Worm (Caenorhabditis elegans) whole organism, young adult: ENCODE measurements around the gene ulp-1.

Experiments used
- B0019.2 ChIP-seq: fragments of 200-800 bp; sonication (Bioruptor generic); conservative IDR thresholded peaks from 2 replicates; pipeline ENCODE4 v1.3.6; 2022; ENCODE audit warnings: missing genetic modification reagents, missing genetic modification characterization, missing compliant biosample characterization
- C06A6.2 ChIP-seq: fragments of 200-800 bp; sonication (Bioruptor generic); conservative IDR thresholded peaks from 2 replicates; pipeline ENCODE4 v1.3.6; 2022; ENCODE audit warnings: missing genetic modification characterization, missing compliant biosample characterization
- D2030.7 ChIP-seq: fragments of 200-800 bp; sonication (Bioruptor generic); IDR thresholded peaks from 2 replicates; pipeline ENCODE4 v1.3.6; 2022; ENCODE audit warnings: missing genetic modification reagents, missing genetic modification characterization, missing compliant biosample characterization
- F33H1.4 ChIP-seq: fragments of 200-800 bp; sonication (Bioruptor generic); IDR thresholded peaks from 2 replicates; pipeline ENCODE4 v1.3.6; 2022; ENCODE audit warnings: missing genetic modification reagents, missing genetic modification characterization, missing compliant biosample characterization
- F37B4.10 ChIP-seq: fragments of 200-800 bp; sonication (Bioruptor generic); IDR thresholded peaks from 2 replicates; pipeline ENCODE4 v1.3.6; 2022; ENCODE audit warnings: missing genetic modification characterization, missing compliant biosample characterization
- F49E8.2 ChIP-seq: sonication (generic microtip); optimal IDR thresholded peaks from 3 replicates; lab custom pipeline; 2017; ENCODE audit warnings: missing genetic modification characterization, mild to moderate bottlenecking, missing compliant biosample characterization, antibody characterized with exemption, moderate library complexity; ENCODE audit not compliant: insufficient read depth
- F52B5.7 ChIP-seq: sonication (generic microtip); optimal IDR thresholded peaks from 2 replicates; lab custom pipeline; 2016; ENCODE audit warnings: mild to moderate bottlenecking, missing genetic modification characterization, missing compliant biosample characterization
- K12H6.12 ChIP-seq: fragments of 200-800 bp; sonication (Bioruptor generic); optimal IDR thresholded peaks from 2 replicates; lab custom pipeline; 2018; ENCODE audit warnings: mild to moderate bottlenecking, missing genetic modification characterization, missing compliant biosample characterization
- Y53G8AR.9 ChIP-seq: fragments of 200-800 bp; sonication (Bioruptor generic); conservative IDR thresholded peaks from 2 replicates; pipeline ENCODE4 v1.3.6; 2022; ENCODE audit warnings: missing genetic modification reagents, missing genetic modification characterization, missing compliant biosample characterization
- Y79H2A.3 ChIP-seq: fragments of 200-800 bp; sonication (Bioruptor generic); conservative IDR thresholded peaks from 2 replicates; pipeline ENCODE4 v1.3.6; 2022; ENCODE audit warnings: missing genetic modification reagents, missing genetic modification characterization, missing compliant biosample characterization
- Y95B8A.8 ChIP-seq: fragments of 200-800 bp; sonication (Bioruptor generic); IDR thresholded peaks from 2 replicates; pipeline ENCODE4 v1.3.6; 2022; ENCODE audit warnings: missing genetic modification reagents, missing genetic modification characterization, missing compliant biosample characterization
- akir-1 ChIP-seq: fragments of 200-800 bp; sonication (Bioruptor generic); optimal IDR thresholded peaks from 2 replicates; lab custom pipeline; 2018; ENCODE audit warnings: mild to moderate bottlenecking, missing genetic modification characterization, moderate library complexity, missing compliant biosample characterization
- cebp-2 ChIP-seq: fragments of 200-800 bp; sonication (Bioruptor generic); IDR thresholded peaks from 2 replicates; pipeline ENCODE4 v1.3.6; 2022; ENCODE audit warnings: missing genetic modification characterization, missing compliant biosample characterization
- ceh-100 ChIP-seq: fragments of 200-800 bp; sonication (Bioruptor generic); IDR thresholded peaks from 2 replicates; pipeline ENCODE4 v1.3.6; 2022; ENCODE audit warnings: missing genetic modification reagents, missing genetic modification characterization, missing compliant biosample characterization
- chd-7 ChIP-seq: sonication (generic microtip); optimal IDR thresholded peaks from 2 replicates; lab custom pipeline; 2016; ENCODE audit warnings: mild to moderate bottlenecking, missing genetic modification characterization, moderate library complexity, missing compliant biosample characterization
- die-1 ChIP-seq: sonication (generic microtip); optimal IDR thresholded peaks from 2 replicates; lab custom pipeline; 2016; ENCODE audit warnings: missing genotype, mild to moderate bottlenecking, missing genetic modification characterization, missing compliant biosample characterization
- dpff-1 ChIP-seq: sonication (generic microtip); optimal IDR thresholded peaks from 2 replicates; lab custom pipeline; 2017; ENCODE audit warnings: mild to moderate bottlenecking, missing genetic modification characterization, missing compliant biosample characterization
- dpl-1 ChIP-seq: fragments of 150-350 bp; optimal IDR thresholded peaks from 2 replicates; lab custom pipeline; 2014; ENCODE audit warnings: missing biosample characterization, missing genetic modification reagents, missing genetic modification characterization
- egl-18 ChIP-seq: fragments of 200-800 bp; sonication (Bioruptor generic); IDR thresholded peaks from 2 replicates; pipeline ENCODE4 v1.3.6; 2022; ENCODE audit warnings: missing genetic modification reagents, missing genetic modification characterization, missing compliant biosample characterization
- him-1 ChIP-seq: sonication (generic microtip); optimal IDR thresholded peaks from 2 replicates; lab custom pipeline; 2016; ENCODE audit warnings: missing genotype, missing genetic modification reagents, missing genetic modification characterization, missing compliant biosample characterization
- hlh-12 ChIP-seq: sonication (generic microtip); optimal IDR thresholded peaks from 2 replicates; lab custom pipeline; 2016; ENCODE audit warnings: missing genetic modification characterization, missing compliant biosample characterization
- hlh-26 ChIP-seq: fragments of 200-800 bp; sonication (Bioruptor generic); conservative IDR thresholded peaks from 2 replicates; pipeline ENCODE4 v1.3.6; 2022; ENCODE audit warnings: missing genetic modification reagents, missing genetic modification characterization, missing compliant biosample characterization
- hrde-1 ChIP-seq: sonication (generic microtip); optimal IDR thresholded peaks from 2 replicates; lab custom pipeline; 2016; ENCODE audit warnings: missing genetic modification characterization, mild to moderate bottlenecking, missing compliant biosample characterization, moderate library complexity, missing genotype, missing genetic modification reagents, borderline replicate concordance
- let-607 ChIP-seq, 2 experiments: fragments of 200-800 bp in 1 of 2; sonication (Bioruptor generic) in 1 of 2; sonication (generic microtip) in 1 of 2; optimal IDR thresholded peaks; 2 replicates each; lab custom pipeline; 2016 to 2018; ENCODE audit warnings: mild to moderate bottlenecking in 2 of 2, missing compliant biosample characterization in 2 of 2, missing genetic modification characterization in 2 of 2, moderate library complexity in 2 of 2, missing genotype in 1 of 2
- mes-4 ChIP-seq: sonication (generic microtip); optimal IDR thresholded peaks from 2 replicates; lab custom pipeline; 2016; ENCODE audit warnings: missing genotype, missing genetic modification characterization, missing compliant biosample characterization
- nhr-120 ChIP-seq: fragments of 200-800 bp; sonication (Bioruptor generic); IDR thresholded peaks from 2 replicates; pipeline ENCODE4 v1.3.6; 2022; ENCODE audit warnings: missing genetic modification characterization, missing compliant biosample characterization
- nhr-80 ChIP-seq: sonication (generic microtip); optimal IDR thresholded peaks from 2 replicates; lab custom pipeline; 2016; ENCODE audit warnings: missing genetic modification characterization, missing compliant biosample characterization
- rec-8 ChIP-seq, 2 experiments: sonication (generic microtip); optimal IDR thresholded peaks; 2 replicates each; lab custom pipeline; 2016; ENCODE audit warnings: mild to moderate bottlenecking in 2 of 2, missing genetic modification characterization in 2 of 2, missing genetic modification reagents in 2 of 2, missing genotype in 2 of 2, missing biosample characterization in 1 of 2, missing compliant biosample characterization in 1 of 2, moderate library complexity in 1 of 2
- repo-1 ChIP-seq: sonication (generic microtip); optimal IDR thresholded peaks from 2 replicates; lab custom pipeline; 2017; ENCODE audit warnings: mild to moderate bottlenecking, missing genetic modification characterization, missing compliant biosample characterization
- xnd-1 ChIP-seq: sonication (generic microtip); optimal IDR thresholded peaks from 2 replicates; lab custom pipeline; 2016; ENCODE audit warnings: missing genotype, missing genetic modification reagents, missing genetic modification characterization, missing compliant biosample characterization
- zfh-2 ChIP-seq: fragments of 200-800 bp; sonication (Bioruptor generic); conservative IDR thresholded peaks from 2 replicates; pipeline ENCODE4 v1.3.6; 2022; ENCODE audit warnings: missing genetic modification reagents, missing genetic modification characterization, missing compliant biosample characterization
- zim-3 ChIP-seq: sonication (generic microtip); optimal IDR thresholded peaks from 2 replicates; lab custom pipeline; 2017; ENCODE audit warnings: mild to moderate bottlenecking, missing genetic modification characterization, moderate library complexity, missing compliant biosample characterization
- ztf-18 ChIP-seq: sonication (generic microtip); optimal IDR thresholded peaks from 2 replicates; lab custom pipeline; 2016; ENCODE audit warnings: missing genotype, mild to moderate bottlenecking, missing genetic modification characterization, missing compliant biosample characterization
- ztf-22 ChIP-seq: fragments of 200-800 bp; sonication (Bioruptor generic); optimal IDR thresholded peaks from 2 replicates; lab custom pipeline; 2018; ENCODE audit warnings: mild to moderate bottlenecking, missing genetic modification characterization, moderate library complexity, missing compliant biosample characterization
- ztf-28 ChIP-seq: fragments of 200-800 bp; sonication (Bioruptor generic); IDR thresholded peaks from 2 replicates; pipeline ENCODE4 v1.3.6; 2022; ENCODE audit warnings: missing genetic modification reagents, missing genetic modification characterization, missing compliant biosample characterization

Gene ulp-1

ce11 chrIII:5140559-5140958, 29.0 kb downstream of the ulp-1 start:
- peak; percentile 11 for TF ChIP-seq K12H6.12 (tag; lab: Kevin White, UChicago)
- peak; percentile 66 for TF ChIP-seq nhr-80 (tag; lab: Kevin White, UChicago)
- TF ChIP-seq zim-3 (tag; lab: Kevin White, UChicago) = no peak

ce11 chrIII:5139768-5140167, 29.8 kb downstream of the ulp-1 start:
- TF ChIP-seq B0019.2 (GFP tag; lab: Robert Waterston, UW) (no peak), him-1 (tag; lab: Kevin White, UChicago) (no peak), D2030.7 (no peak), F52B5.7 (tag; lab: Kevin White, UChicago) (no peak), F37B4.10 (GFP tag; lab: Robert Waterston, UW) (no peak), repo-1 (tag; lab: Kevin White, UChicago) (no peak), cebp-2 (GFP tag; lab: Robert Waterston, UW) (no peak), Y95B8A.8 (GFP tag; lab: Robert Waterston, UW) (no peak), ztf-22 (GFP tag; lab: Kevin White, UChicago) (no peak), dpff-1 (no peak), chd-7 (no peak), rec-8 (tag; optimal IDR thresholded peaks at IDR 0.05; lab: Kevin White, UChicago) (no peak), hlh-12 (tag; lab: Kevin White, UChicago) (no peak), F33H1.4 (GFP tag; lab: Robert Waterston, UW) (no peak)

ce11 chrIII:5138940-5139533, 30.6 kb downstream of the ulp-1 start:
- no peak for TF ChIP-seq Y79H2A.3
- no peak for TF ChIP-seq dpl-1 (GFP tag; lab: Kevin White, UChicago)
- TF ChIP-seq die-1 = no peak

ce11 chrIII:5137685-5138084, 31.9 kb downstream of the ulp-1 start:
- TF ChIP-seq Y95B8A.8 (GFP tag; lab: Robert Waterston, UW) = no peak
- no peak for TF ChIP-seq ztf-28 (GFP tag; lab: Robert Waterston, UW)
- no peak for TF ChIP-seq Y53G8AR.9 (GFP tag; lab: Robert Waterston, UW)
- TF ChIP-seq mes-4 (tag; lab: Kevin White, UChicago) = no peak
- no peak for TF ChIP-seq let-607 (tag; optimal IDR thresholded peaks at IDR 0.05; lab: Kevin White, UChicago)
- no peak for TF ChIP-seq dpl-1 (GFP tag; lab: Kevin White, UChicago)
- no peak for TF ChIP-seq ztf-18 (tag; lab: Kevin White, UChicago)
- TF ChIP-seq F49E8.2 (tag; lab: Kevin White, UChicago) = no peak
- TF ChIP-seq nhr-120 = no peak
- TF ChIP-seq akir-1 (GFP tag; lab: Kevin White, UChicago) = no peak
- no peak for TF ChIP-seq egl-18
- no peak for TF ChIP-seq rec-8 (tag; optimal IDR thresholded peaks at IDR 0.05; lab: Kevin White, UChicago)
- TF ChIP-seq xnd-1 = no peak
- no peak for TF ChIP-seq C06A6.2 (GFP tag; lab: Robert Waterston, UW)
- no peak for TF ChIP-seq ceh-100 (GFP tag; lab: Robert Waterston, UW)
- TF ChIP-seq zfh-2 (GFP tag; lab: Robert Waterston, UW) = no peak
- TF ChIP-seq hlh-26 (GFP tag; lab: Robert Waterston, UW) = no peak
- no peak for TF ChIP-seq hrde-1 (tag; lab: Kevin White, UChicago)
